Worm (Caenorhabditis elegans) whole organism, L4 larva: ENCODE measurements around the gene sdz-7.

Source experiments
- F44E2.7 ChIP-seq: fragments of 200-800 bp; sonication (Bioruptor generic); IDR thresholded peaks from 2 replicates; pipeline ENCODE4 v2.1.2; 2022; ENCODE audit warnings: missing genetic modification characterization, missing compliant biosample characterization
- F49E8.2 ChIP-seq: sonication (generic microtip); optimal IDR thresholded peaks from 2 replicates; lab custom pipeline; 2016; ENCODE audit warnings: missing compliant biosample characterization, mild to moderate bottlenecking, missing genetic modification characterization, borderline replicate concordance
- R02D3.7 ChIP-seq: fragments of 150-350 bp; sonication (generic microtip); optimal IDR thresholded peaks from 3 replicates; lab custom pipeline; 2014; ENCODE audit warnings: missing biosample characterization, missing genetic modification characterization
- Y5F2A.4 ChIP-seq: fragments of 200-800 bp; sonication (Bioruptor generic); optimal IDR thresholded peaks from 2 replicates; lab custom pipeline; 2018; ENCODE audit warnings: mild to moderate bottlenecking, missing genetic modification characterization, missing compliant biosample characterization
- ZK546.5 ChIP-seq, 2 experiments: sonication (generic microtip); optimal IDR thresholded peaks; 2 replicates each; lab custom pipeline; 2017; ENCODE audit warnings: missing biosample characterization in 2 of 2, missing genetic modification characterization in 2 of 2
- ceh-20 ChIP-seq: fragments of 200-800 bp; sonication (Bioruptor generic); IDR thresholded peaks from 2 replicates; pipeline ENCODE4 v1.3.6; 2022; ENCODE audit warnings: missing genetic modification reagents, missing genetic modification characterization, missing compliant biosample characterization
- ceh-28 ChIP-seq: fragments of 150-350 bp; optimal IDR thresholded peaks from 2 replicates; lab custom pipeline; 2014; ENCODE audit warnings: missing biosample characterization, missing genetic modification reagents, missing genetic modification characterization
- ceh-82 ChIP-seq: sonication (generic microtip); optimal IDR thresholded peaks from 2 replicates; lab custom pipeline; 2017; ENCODE audit warnings: missing biosample characterization, missing genetic modification characterization
- ces-1 ChIP-seq: fragments of 150-350 bp; sonication (generic microtip); optimal IDR thresholded peaks from 4 replicates; lab custom pipeline; 2014; ENCODE audit warnings: missing biosample characterization, missing genetic modification reagents, missing genetic modification characterization
- cey-2 ChIP-seq: sonication (generic microtip); optimal IDR thresholded peaks from 3 replicates; lab custom pipeline; 2017; ENCODE audit warnings: missing genetic modification characterization, mild to moderate bottlenecking, missing compliant biosample characterization, antibody characterized with exemption, borderline replicate concordance; ENCODE audit not compliant: insufficient read depth
- ctbp-1 ChIP-seq: fragments of 200-800 bp; sonication (Bioruptor generic); IDR thresholded peaks from 2 replicates; pipeline ENCODE4 v1.3.6; 2022; ENCODE audit warnings: missing genetic modification reagents, missing genetic modification characterization, missing compliant biosample characterization
- daf-16 ChIP-seq, 3 experiments: sonication (generic microtip); optimal IDR thresholded peaks; 2 replicates each; lab custom pipeline; 2016 to 2017; ENCODE audit warnings: missing genetic modification characterization in 3 of 3, missing genetic modification reagents in 3 of 3, mild to moderate bottlenecking in 2 of 3, missing compliant biosample characterization in 2 of 3, missing biosample characterization in 1 of 3, moderate library complexity in 1 of 3
- dmd-6 ChIP-seq: fragments of 200-800 bp; sonication (Bioruptor generic); IDR thresholded peaks from 2 replicates; pipeline ENCODE4 v1.3.6; 2022; ENCODE audit warnings: missing genetic modification reagents, missing genetic modification characterization, missing compliant biosample characterization
- dmd-8 ChIP-seq: fragments of 200-800 bp; sonication (Bioruptor generic); IDR thresholded peaks from 2 replicates; pipeline ENCODE4 v1.3.6; 2022; ENCODE audit warnings: missing genetic modification characterization, missing compliant biosample characterization
- dve-1 ChIP-seq: sonication (generic microtip); optimal IDR thresholded peaks from 2 replicates; lab custom pipeline; 2017; ENCODE audit warnings: antibody characterized with exemption, mild to moderate bottlenecking, missing genetic modification characterization, missing compliant biosample characterization; ENCODE audit not compliant: insufficient read depth
- egl-27 ChIP-seq: sonication (generic microtip); optimal IDR thresholded peaks from 3 replicates; lab custom pipeline; 2017; ENCODE audit warnings: missing biosample characterization, missing genetic modification reagents, missing genetic modification characterization
- fos-1 ChIP-seq: fragments of 150-350 bp; optimal IDR thresholded peaks from 2 replicates; lab custom pipeline; 2014; ENCODE audit warnings: missing biosample characterization, missing genetic modification characterization
- hlh-11 ChIP-seq: fragments of 200-800 bp; sonication (Bioruptor generic); optimal IDR thresholded peaks from 2 replicates; lab custom pipeline; 2018; ENCODE audit warnings: mild to moderate bottlenecking, missing genetic modification characterization, missing compliant biosample characterization
- hmg-1.1 ChIP-seq: fragments of 200-800 bp; sonication (Bioruptor generic); IDR thresholded peaks from 2 replicates; pipeline ENCODE4 v1.3.6; 2022; ENCODE audit warnings: missing genetic modification reagents, missing genetic modification characterization, missing compliant biosample characterization
- lim-7 ChIP-seq: fragments of 200-800 bp; sonication (Bioruptor generic); IDR thresholded peaks from 2 replicates; pipeline ENCODE4 v1.3.6; 2022; ENCODE audit warnings: missing genetic modification characterization, missing compliant biosample characterization
- lin-1 ChIP-seq: fragments of 200-800 bp; sonication (Bioruptor generic); IDR thresholded peaks from 2 replicates; pipeline ENCODE4 v1.3.6; 2022; ENCODE audit warnings: missing genetic modification reagents, missing genetic modification characterization, missing compliant biosample characterization
- lsy-2 ChIP-seq, 2 experiments: fragments of 150-350 bp in 1 of 2; sonication (generic microtip) in 1 of 2; optimal IDR thresholded peaks; 2 replicates each; lab custom pipeline; 2014 to 2017; ENCODE audit warnings: missing biosample characterization in 2 of 2, missing genetic modification characterization in 2 of 2
- madf-9 ChIP-seq: fragments of 200-800 bp; sonication (Bioruptor generic); conservative IDR thresholded peaks from 2 replicates; pipeline ENCODE4 v1.3.6; 2022; ENCODE audit warnings: missing genetic modification reagents, missing genetic modification characterization, missing compliant biosample characterization
- mdl-1 ChIP-seq, 2 experiments: fragments of 150-350 bp in 1 of 2; sonication (generic microtip) in 1 of 2; optimal IDR thresholded peaks; 2 replicates each; lab custom pipeline; 2014 to 2017; ENCODE audit warnings: missing biosample characterization in 2 of 2, missing genetic modification characterization in 2 of 2
- mes-2 ChIP-seq: sonication (generic microtip); optimal IDR thresholded peaks from 2 replicates; lab custom pipeline; 2016; ENCODE audit warnings: missing genotype, mild to moderate bottlenecking, missing genetic modification characterization, missing compliant biosample characterization; ENCODE audit not compliant: poor library complexity, severe bottlenecking
- nhr-10 ChIP-seq: fragments of 150-350 bp; optimal IDR thresholded peaks from 2 replicates; lab custom pipeline; 2014; ENCODE audit warnings: missing biosample characterization, missing genetic modification characterization
- nhr-102 ChIP-seq: sonication (generic microtip); optimal IDR thresholded peaks from 2 replicates; lab custom pipeline; 2016; ENCODE audit warnings: mild to moderate bottlenecking, missing genetic modification characterization, moderate library complexity, missing compliant biosample characterization
- nhr-28 ChIP-seq: fragments of 150-350 bp; optimal IDR thresholded peaks from 2 replicates; lab custom pipeline; 2014; ENCODE audit warnings: missing biosample characterization, missing genetic modification characterization
- nhr-42 ChIP-seq: fragments of 200-800 bp; sonication (Bioruptor generic); IDR thresholded peaks from 2 replicates; pipeline ENCODE4 v1.3.6; 2022; ENCODE audit warnings: missing genetic modification characterization, missing compliant biosample characterization
- nhr-6 ChIP-seq: fragments of 150-350 bp; optimal IDR thresholded peaks from 2 replicates; lab custom pipeline; 2014; ENCODE audit warnings: missing biosample characterization, missing genetic modification characterization
- nhr-76 ChIP-seq: fragments of 150-350 bp; optimal IDR thresholded peaks from 2 replicates; lab custom pipeline; 2014; ENCODE audit warnings: missing biosample characterization, missing genetic modification characterization
- nhr-77 ChIP-seq: fragments of 150-350 bp; optimal IDR thresholded peaks from 2 replicates; lab custom pipeline; 2014; ENCODE audit warnings: missing biosample characterization, missing genetic modification characterization
- pha-4 ChIP-seq, 2 experiments: fragments of 150-350 bp in 1 of 2; fragments of 200-800 bp in 1 of 2; sonication (Bioruptor generic) in 1 of 2; IDR thresholded peaks in 1 of 2; optimal IDR thresholded peaks in 1 of 2; 2 replicates each; pipeline versions ENCODE4 v1.3.6 to Lab custom; 2014 to 2022; ENCODE audit warnings: missing genetic modification characterization in 2 of 2, missing genetic modification reagents in 2 of 2, missing biosample characterization in 1 of 2, missing compliant biosample characterization in 1 of 2
- php-3 ChIP-seq: fragments of 200-800 bp; sonication (Bioruptor generic); IDR thresholded peaks from 2 replicates; pipeline ENCODE4 v1.3.6; 2022; ENCODE audit warnings: missing genetic modification reagents, missing genetic modification characterization, missing compliant biosample characterization
- pqm-1 ChIP-seq: sonication (generic microtip); optimal IDR thresholded peaks from 2 replicates; lab custom pipeline; 2017; ENCODE audit warnings: missing biosample characterization, missing genetic modification characterization
- snpc-4 ChIP-seq: fragments of 150-350 bp; optimal IDR thresholded peaks from 2 replicates; lab custom pipeline; 2014; ENCODE audit warnings: missing biosample characterization, missing genetic modification characterization
- spr-1 ChIP-seq: sonication (generic microtip); optimal IDR thresholded peaks from 2 replicates; lab custom pipeline; 2016; ENCODE audit warnings: mild to moderate bottlenecking, missing genetic modification characterization, missing compliant biosample characterization
- unc-62 ChIP-seq, 3 experiments: fragments of 150-350 bp in 1 of 3; sonication (generic microtip); optimal IDR thresholded peaks in 2 of 3; peaks in 1 of 3; 1 replicate in 1 of 3; 2 replicates in 2 of 3; lab custom pipeline; 2014 to 2017; ENCODE audit warnings: missing biosample characterization in 3 of 3, missing genetic modification characterization in 3 of 3, missing genetic modification reagents in 3 of 3, missing genotype in 1 of 3
- vab-7 ChIP-seq: fragments of 200-800 bp; sonication (Bioruptor generic); IDR thresholded peaks from 2 replicates; pipeline ENCODE4 v1.3.6; 2022; ENCODE audit warnings: missing genetic modification reagents, missing genetic modification characterization, missing compliant biosample characterization
- zag-1 ChIP-seq: fragments of 150-350 bp; optimal IDR thresholded peaks from 2 replicates; lab custom pipeline; 2014; ENCODE audit warnings: missing biosample characterization, missing genetic modification characterization
- ztf-11 ChIP-seq: fragments of 150-350 bp; optimal IDR thresholded peaks from 2 replicates; lab custom pipeline; 2014; ENCODE audit warnings: missing biosample characterization, missing genetic modification characterization

The sdz-7 gene

ce11 chrII:3913673-3914072 lies 35.9 kb upstream of the sdz-7 start:
- TF ChIP-seq F49E8.2 (no peak), ceh-28 (peak; percentile 79), ceh-82 (tag; lab: Kevin White, UChicago) (no peak), Y5F2A.4 (no peak), nhr-76 (tag; lab: Kevin White, UChicago) (no peak), ctbp-1 (GFP tag; lab: Robert Waterston, UW) (no peak), lim-7 (no peak)

ce11 chrII:3911716-3912115 lies 33.9 kb upstream of the sdz-7 start, which contains the start of gene F53C3.1:
TSS of gene F53C3.1 (plus strand) at chrII:3912016.
- TF ChIP-seq fos-1 = no peak
- TF ChIP-seq dve-1 (tag; lab: Kevin White, UChicago) = no peak
- no peak for TF ChIP-seq cey-2
- TF ChIP-seq ceh-20 (GFP tag; lab: Robert Waterston, UW) = no peak
- no peak for TF ChIP-seq ZK546.5 (tag; optimal IDR thresholded peaks at IDR 0.05; lab: Kevin White, UChicago)
- TF ChIP-seq lin-1 (GFP tag; lab: Robert Waterston, UW) = no peak
- no peak for TF ChIP-seq hmg-1.1
- TF ChIP-seq egl-27 (tag; lab: Kevin White, UChicago) = no peak
- no peak for TF ChIP-seq R02D3.7
- no peak for TF ChIP-seq zag-1 (tag; lab: Kevin White, UChicago)
- no peak for TF ChIP-seq ztf-11
- TF ChIP-seq snpc-4 = no peak
- no peak for TF ChIP-seq madf-9 (GFP tag; lab: Robert Waterston, UW)
- no peak for TF ChIP-seq ces-1
- TF ChIP-seq nhr-10 (tag; lab: Kevin White, UChicago) = no peak

- TF ChIP-seq pha-4 (GFP tag; IDR thresholded peaks at IDR 0.05; lab: Robert Waterston, UW) = no peak
- peak; percentile 56 for TF ChIP-seq pha-4 (tag; optimal IDR thresholded peaks at IDR 0.05; lab: Kevin White, UChicago)
- TF ChIP-seq mes-2 (tag; lab: Kevin White, UChicago) = peak; percentile 9
- peak; percentile 38 for TF ChIP-seq pqm-1 (tag; lab: Kevin White, UChicago)
- no peak for TF ChIP-seq vab-7 (GFP tag; lab: Robert Waterston, UW)
- peak; percentile 91 for TF ChIP-seq nhr-28 (tag; lab: Kevin White, UChicago)
- TF ChIP-seq daf-16 (GFP tag; optimal IDR thresholded peaks at IDR 0.05; lab: Kevin White, UChicago) = peak; percentile 25 to 48
- peak; percentile 99 for TF ChIP-seq daf-16 (tag; optimal IDR thresholded peaks at IDR 0.05; lab: Kevin White, UChicago)
- peak in 1 of 2 experiments; percentile 14 for TF ChIP-seq unc-62 (GFP tag; optimal IDR thresholded peaks at IDR 0.05 in 1 of 2; lab: Kevin White, UChicago)
- no peak for TF ChIP-seq unc-62 (tag; optimal IDR thresholded peaks at IDR 0.05; lab: Kevin White, UChicago)
- TF ChIP-seq dve-1 (tag; lab: Kevin White, UChicago) = peak; percentile 76
- TF ChIP-seq nhr-76 (tag; lab: Kevin White, UChicago) = no peak
- TF ChIP-seq hlh-11 (tag; lab: Kevin White, UChicago) = peak; percentile 84
- no peak for TF ChIP-seq dmd-8
- no peak for TF ChIP-seq nhr-42 (GFP tag; lab: Robert Waterston, UW)
- TF ChIP-seq lsy-2 (tag; optimal IDR thresholded peaks at IDR 0.05; lab: Kevin White, UChicago) = peak in 1 of 2 experiments; percentile 32
- TF ChIP-seq nhr-102 (tag; lab: Kevin White, UChicago) = peak; percentile 59
- no peak for TF ChIP-seq F44E2.7 (GFP tag; lab: Robert Waterston, UW)
- peak; percentile 86 for TF ChIP-seq dmd-6
- no peak for TF ChIP-seq spr-1 (tag; lab: Kevin White, UChicago)
- TF ChIP-seq nhr-77 (tag; lab: Kevin White, UChicago) = peak; percentile 84
- no peak for TF ChIP-seq nhr-6 (tag; lab: Kevin White, UChicago)
- peak in 1 of 2 experiments; percentile 54 for TF ChIP-seq mdl-1 (tag; optimal IDR thresholded peaks at IDR 0.05; lab: Kevin White, UChicago)
- peak; percentile 56; the same call in 1 of the 2 replicates for TF ChIP-seq php-3 (GFP tag; lab: Robert Waterston, UW)
These were observed 33.5 kb upstream of the sdz-7 start for ce11 chrII:3911284-3911683.
